Fruit fly (Drosophila melanogaster): ENCODE results near the gene mtgo.
A peak's percentile ranks its signal among the peaks of the same experiment; 100 is the strongest.

mtgo gene

DNA sequence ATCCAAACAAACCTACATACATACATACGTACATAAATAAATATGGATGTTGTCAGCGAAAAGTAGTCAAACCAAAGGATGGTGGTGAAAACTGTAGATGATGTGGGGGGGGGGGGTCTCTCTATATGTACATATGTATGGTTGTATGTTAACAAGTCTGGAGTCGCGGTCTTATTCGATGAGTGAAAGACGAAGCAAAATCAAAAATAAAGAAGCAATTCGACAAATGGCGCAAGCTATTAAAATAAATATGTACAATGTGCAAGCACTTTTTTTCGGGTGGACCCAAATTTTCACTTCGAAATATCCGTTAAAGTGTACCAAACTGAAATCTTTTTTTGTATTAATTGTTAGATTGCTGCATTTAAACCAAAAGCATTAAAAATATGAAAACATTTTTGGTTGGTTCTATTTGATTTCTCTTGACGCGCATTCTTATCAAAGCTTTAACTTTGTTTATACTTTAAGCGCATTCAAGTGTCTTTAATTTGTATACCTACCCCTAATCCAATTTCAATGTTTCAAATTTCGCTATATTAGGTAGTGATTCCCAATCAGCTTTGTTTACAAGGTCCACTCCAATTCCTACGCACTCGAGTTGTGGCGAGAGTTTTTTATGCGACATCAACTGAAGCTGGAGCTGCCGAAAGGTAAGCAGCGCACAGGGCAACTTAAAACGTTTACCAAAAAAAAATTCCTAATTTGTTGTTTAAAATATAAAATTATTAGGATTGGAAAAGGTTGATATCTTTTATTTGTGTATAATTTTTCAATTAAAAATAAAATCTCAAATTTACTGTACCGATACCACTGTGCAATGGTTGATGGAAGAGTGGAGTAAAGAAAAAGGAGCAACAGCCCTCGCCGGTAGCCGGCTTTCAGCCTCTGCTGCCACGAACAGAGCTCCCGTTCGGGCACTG, 139.4 kb downstream of the mtgo start, which contains the start of gene CG31807 (continued):
- TF ChIP-seq GATAe (GFP tag; conservative IDR thresholded peaks at IDR 0.05) (no peak), tup (GFP tag; optimal IDR thresholded peaks at IDR 0.05) (no peak), Lpt (GFP tag; optimal IDR thresholded peaks at IDR 0.05) (no peak), kni (GFP tag; optimal IDR thresholded peaks at IDR 0.05) (no peak), fru (optimal IDR thresholded peaks at IDR 0.05) (no peak), YL-1 (GFP tag; optimal IDR thresholded peaks at IDR 0.05) (no peak), Dad (GFP tag; optimal IDR thresholded peaks at IDR 0.05) (peak; percentile 19), sim (GFP tag; IDR thresholded peaks at IDR 0.05) (0 out of 2 replicates have a peak, but pooled peaks have one; percentile 42), yki (optimal IDR thresholded peaks at IDR 0.05) (no peak), CG11456 (GFP tag; IDR thresholded peaks at IDR 0.05) (no peak), CG10979 (tag; optimal IDR thresholded peaks at IDR 0.05) (peak; percentile 35), CG3726 (GFP tag; IDR thresholded peaks at IDR 0.05) (no peak), repo (GFP tag; optimal IDR thresholded peaks at IDR 0.05) (no peak), sob (GFP tag; IDR thresholded peaks at IDR 0.05) (peak; percentile 39; the same call in 1 of the 2 replicates), sd (tag; optimal IDR thresholded peaks at IDR 0.05) (peak; percentile 29), E2f2 (GFP tag; IDR thresholded peaks at IDR 0.05) (peak; percentile 56), chn (GFP tag; optimal IDR thresholded peaks at IDR 0.05) (peak; percentile 42), CG4282 (GFP tag; optimal IDR thresholded peaks at IDR 0.05) (peak; percentile 61), Tbp (GFP tag; optimal IDR thresholded peaks at IDR 0.05) (no peak), Fer2 (tag; optimal IDR thresholded peaks at IDR 0.05) (peak; percentile 12), CG8478 (optimal IDR thresholded peaks at IDR 0.05) (no peak), CG1233 (GFP tag; optimal IDR thresholded peaks at IDR 0.05) (peak; percentile 57), nerfin-1 (tag; optimal IDR thresholded peaks at IDR 0.05) (peak; percentile 76), Atf-2 (GFP tag; optimal IDR thresholded peaks at IDR 0.05) (peak; percentile 72), NfI (GFP tag; optimal IDR thresholded peaks at IDR 0.05) (peak; percentile 83), pum (GFP tag; optimal IDR thresholded peaks at IDR 0.05) (peak; percentile 42), CG5245 (GFP tag; optimal IDR thresholded peaks at IDR 0.05) (no peak), CG3281 (GFP tag; optimal IDR thresholded peaks at IDR 0.05) (peak; percentile 80), nmo (GFP tag; optimal IDR thresholded peaks at IDR 0.05) (peak; percentile 77), CG6654 (GFP tag; optimal IDR thresholded peaks at IDR 0.05) (peak; percentile 58), CG17612 (GFP tag; IDR thresholded peaks at IDR 0.05) (0 out of 2 replicates have a peak, but pooled peaks have one; percentile 36), sima (GFP tag; optimal IDR thresholded peaks at IDR 0.05) (no peak), CG4730 (GFP tag; IDR thresholded peaks at IDR 0.05) (peak; percentile 52), Ssrp (tag; optimal IDR thresholded peaks at IDR 0.05) (peak; percentile 64), CG10274 (GFP tag; optimal IDR thresholded peaks at IDR 0.05) (peak; percentile 5), CG31388 (GFP tag; optimal IDR thresholded peaks at IDR 0.05) (peak; percentile 18), Neu2 (GFP tag; optimal IDR thresholded peaks at IDR 0.05; ENCODE audit: borderline replicate concordance) (no peak), Blimp-1 (GFP tag; optimal IDR thresholded peaks at IDR 0.05) (peak; percentile 72), CG12769 (tag; optimal IDR thresholded peaks at IDR 0.05) (peak; percentile 10), CG43689 (GFP tag; IDR thresholded peaks at IDR 0.05) (peak; percentile 33; the same call in 1 of the 2 replicates), Hr3 (GFP tag; optimal IDR thresholded peaks at IDR 0.05) (peak; percentile 34), Meics (GFP tag; optimal IDR thresholded peaks at IDR 0.05) (peak; percentile 67), bcd (GFP tag; optimal IDR thresholded peaks at IDR 0.05) (peak; percentile 50), ems (GFP tag; optimal IDR thresholded peaks at IDR 0.05) (peak; percentile 42), Sry-δ (GFP tag; optimal IDR thresholded peaks at IDR 0.05) (peak; percentile 4), CG7928 (GFP tag; optimal IDR thresholded peaks at IDR 0.05) (no peak), dmrt99B (tag; optimal IDR thresholded peaks at IDR 0.05) (peak; percentile 64), CG11247 (GFP tag; IDR thresholded peaks at IDR 0.05) (no peak), Dip2 (GFP tag; IDR thresholded peaks at IDR 0.05) (no peak), E2f1 (GFP tag; IDR thresholded peaks at IDR 0.05) (no peak)

Measured in whole organism, embryonic.